Worm (Caenorhabditis elegans) whole organism, young adult: ENCODE results near the gene C24H11.1.

Experiments
- F55B11.4 ChIP-seq: sonication (generic microtip); optimal IDR thresholded peaks from 2 replicates; lab custom pipeline; 2016; ENCODE audit warnings: missing compliant biosample characterization, missing genetic modification characterization, borderline replicate concordance; ENCODE audit not compliant: insufficient read depth
- ama-1 ChIP-seq, 3 experiments: fragments of 150-350 bp in 1 of 3; sonication (generic microtip) in 2 of 3; optimal IDR thresholded peaks; 2 replicates each; lab custom pipeline; 2014 to 2018; ENCODE audit warnings: missing biosample characterization in 2 of 3, missing genetic modification characterization in 2 of 3, missing genetic modification reagents in 2 of 3
- aptf-2 ChIP-seq: fragments of 200-800 bp; sonication (Bioruptor generic); conservative IDR thresholded peaks from 2 replicates; pipeline ENCODE4 v1.3.6; 2022; ENCODE audit warnings: missing genetic modification reagents, missing genetic modification characterization, missing compliant biosample characterization
- hrde-1 ChIP-seq: sonication (generic microtip); optimal IDR thresholded peaks from 2 replicates; lab custom pipeline; 2016; ENCODE audit warnings: missing genetic modification characterization, mild to moderate bottlenecking, missing compliant biosample characterization, moderate library complexity, missing genotype, missing genetic modification reagents, borderline replicate concordance
- madf-8 ChIP-seq: fragments of 200-800 bp; sonication (Bioruptor generic); conservative IDR thresholded peaks from 2 replicates; pipeline ENCODE4 v1.3.6; 2022; ENCODE audit warnings: missing genetic modification reagents, missing genetic modification characterization, missing compliant biosample characterization
- nfya-1 ChIP-seq: sonication (generic microtip); optimal IDR thresholded peaks from 2 replicates; lab custom pipeline; 2017; ENCODE audit warnings: antibody characterized with exemption, missing compliant biosample characterization, missing genetic modification characterization, borderline replicate concordance; ENCODE audit not compliant: insufficient read depth
- snpc-1.1 ChIP-seq: sonication (generic microtip); optimal IDR thresholded peaks from 2 replicates; lab custom pipeline; 2017; ENCODE audit warnings: missing genetic modification characterization, mild to moderate bottlenecking, missing compliant biosample characterization, antibody characterized with exemption, moderate library complexity, missing genotype, missing genetic modification reagents; ENCODE audit not compliant: insufficient read depth
- unc-130 ChIP-seq: sonication (generic microtip); optimal IDR thresholded peaks from 2 replicates; lab custom pipeline; 2016; ENCODE audit warnings: missing genetic modification reagents, missing genetic modification characterization, missing compliant biosample characterization
- ztf-28 ChIP-seq: fragments of 200-800 bp; sonication (Bioruptor generic); IDR thresholded peaks from 2 replicates; pipeline ENCODE4 v1.3.6; 2022; ENCODE audit warnings: missing genetic modification reagents, missing genetic modification characterization, missing compliant biosample characterization

DNA sequence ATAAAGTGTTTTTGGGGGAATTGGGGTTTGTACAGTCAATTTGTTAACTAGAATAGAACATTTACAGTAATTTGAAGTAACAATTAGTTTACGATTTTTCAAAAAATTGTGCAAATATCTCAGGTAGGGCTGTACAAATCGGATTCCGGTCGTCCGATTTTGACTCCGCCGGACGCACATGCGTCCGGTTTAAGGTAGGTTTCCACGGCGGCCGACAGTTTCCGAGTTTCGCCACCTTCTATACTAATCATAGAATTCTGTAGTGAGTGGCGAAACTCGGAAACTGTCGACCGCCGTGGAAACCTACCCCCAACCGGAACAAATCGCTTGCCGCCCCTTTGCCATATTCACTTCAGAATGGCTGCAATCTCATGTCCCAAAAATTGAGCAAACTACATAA is 2.0 kb downstream of the C24H11.1 start:
- no peak for TF ChIP-seq ztf-28 (GFP tag; lab: Robert Waterston, UW)
- no peak for TF ChIP-seq aptf-2 (GFP tag; lab: Robert Waterston, UW)
- TF ChIP-seq F55B11.4 (tag; lab: Kevin White, UChicago), result no peak
- no peak for TF ChIP-seq unc-130 (GFP tag; lab: Kevin White, UChicago)
- TF ChIP-seq ama-1 (optimal IDR thresholded peaks at IDR 0.05; lab: Kevin White, UChicago), result no peak
- no peak for TF ChIP-seq ama-1 (GFP tag; optimal IDR thresholded peaks at IDR 0.05; lab: Kevin White, UChicago)
- no peak for TF ChIP-seq madf-8 (GFP tag; lab: Robert Waterston, UW)
- no peak for TF ChIP-seq hrde-1 (tag; lab: Kevin White, UChicago)
- TF ChIP-seq nfya-1 (tag; lab: Kevin White, UChicago), result no peak
- peak; percentile 60 for TF ChIP-seq snpc-1.1 (tag; lab: Kevin White, UChicago)
